Fruit fly (Drosophila melanogaster) whole organism, embryonic: ENCODE results near the gene CG13482.
A peak's percentile ranks its signal among the peaks of the same experiment; 100 is the strongest.

Source experiments
- Bgb ChIP-seq: fragments of 200-800 bp; sonication (Bioruptor generic); IDR thresholded peaks from 2 replicates; pipeline ENCODE4 v1.3.6; 2022; ENCODE audit warnings: missing biosample characterization, missing genetic modification characterization; ENCODE audit not compliant: partially characterized antibody
- CG1024 ChIP-seq: fragments of 200-800 bp; sonication (Bioruptor generic); IDR thresholded peaks from 2 replicates; pipeline ENCODE4 v1.3.6; 2022; ENCODE audit warnings: missing biosample characterization, missing genetic modification characterization
- CG10274 ChIP-seq: fragments of 200-800 bp; sonication (Bioruptor generic); optimal IDR thresholded peaks from 3 replicates; lab custom pipeline; 2017; ENCODE audit warnings: missing biosample characterization, mild to moderate bottlenecking, missing genetic modification characterization
- CG10321 ChIP-seq: fragments of 200-800 bp; sonication (Bioruptor generic); IDR thresholded peaks from 2 replicates; pipeline ENCODE4 v1.3.6; 2022; ENCODE audit warnings: missing biosample characterization, missing genetic modification characterization
- CG10366 ChIP-seq: fragments of 200-800 bp; sonication (Bioruptor generic); IDR thresholded peaks from 2 replicates; pipeline ENCODE4 v1.3.6; 2022; ENCODE audit warnings: missing biosample characterization, missing genetic modification characterization
- CG10565 ChIP-seq: fragments of 200-800 bp; sonication (Bioruptor generic); optimal IDR thresholded peaks from 3 replicates; lab custom pipeline; 2016; ENCODE audit warnings: missing biosample characterization, mild to moderate bottlenecking, missing genetic modification characterization
- CG11723 ChIP-seq: fragments of 200-800 bp; sonication (Bioruptor generic); optimal IDR thresholded peaks from 2 replicates; lab custom pipeline; 2017; ENCODE audit warnings: missing biosample characterization, mild to moderate bottlenecking, missing genetic modification characterization
- CG12769 ChIP-seq: fragments of 200-800 bp; sonication (Bioruptor generic); optimal IDR thresholded peaks from 2 replicates; lab custom pipeline; 2019; ENCODE audit warnings: missing biosample characterization, mild to moderate bottlenecking, missing genetic modification characterization, moderate library complexity
- CG12942 ChIP-seq: fragments of 200-800 bp; sonication (Bioruptor generic); optimal IDR thresholded peaks from 3 replicates; lab custom pipeline; 2016; ENCODE audit warnings: missing biosample characterization, missing genetic modification characterization
- CG13894 ChIP-seq: fragments of 200-800 bp; sonication (Bioruptor generic); optimal IDR thresholded peaks from 3 replicates; lab custom pipeline; 2018; ENCODE audit warnings: missing biosample characterization, mild to moderate bottlenecking, missing genetic modification characterization, moderate library complexity
- CG15514 ChIP-seq: fragments of 200-800 bp; sonication (Bioruptor generic); optimal IDR thresholded peaks from 3 replicates; lab custom pipeline; 2017; ENCODE audit warnings: missing biosample characterization, missing genetic modification characterization, mild to moderate bottlenecking, moderate library complexity, missing genetic modification reagents
- CG15601 ChIP-seq: fragments of 200-800 bp; sonication (Bioruptor generic); optimal IDR thresholded peaks from 3 replicates; lab custom pipeline; 2019; ENCODE audit warnings: missing biosample characterization, mild to moderate bottlenecking, missing genetic modification characterization, moderate library complexity
- CG16813 ChIP-seq: fragments of 200-800 bp; sonication (Bioruptor generic); IDR thresholded peaks from 3 replicates; pipeline ENCODE4 v1.3.6; 2022; ENCODE audit warnings: missing biosample characterization, missing genetic modification characterization; ENCODE audit not compliant: partially characterized antibody
- CG17361 ChIP-seq: fragments of 200-800 bp; sonication (Bioruptor generic); IDR thresholded peaks from 3 replicates; pipeline ENCODE4 v1.3.6; 2022; ENCODE audit warnings: missing biosample characterization, missing genetic modification characterization
- CG17912 ChIP-seq: fragments of 200-800 bp; sonication (Bioruptor generic); optimal IDR thresholded peaks from 2 replicates; lab custom pipeline; 2018; ENCODE audit warnings: missing biosample characterization, mild to moderate bottlenecking, missing genetic modification characterization
- CG18619 ChIP-seq: fragments of 200-800 bp; sonication (Bioruptor generic); optimal IDR thresholded peaks from 3 replicates; lab custom pipeline; 2017; ENCODE audit warnings: missing biosample characterization, mild to moderate bottlenecking, missing genetic modification characterization
- CG2116 ChIP-seq: fragments of 200-800 bp; sonication (Bioruptor generic); optimal IDR thresholded peaks from 3 replicates; lab custom pipeline; 2018; ENCODE audit warnings: missing biosample characterization, mild to moderate bottlenecking, missing genetic modification characterization
- CG2120 ChIP-seq: fragments of 200-800 bp; sonication (Bioruptor generic); optimal IDR thresholded peaks from 3 replicates; lab custom pipeline; 2016; ENCODE audit warnings: missing biosample characterization, missing genetic modification characterization
- CG31388 ChIP-seq: fragments of 200-800 bp; sonication (Bioruptor generic); optimal IDR thresholded peaks from 2 replicates; lab custom pipeline; 2016; ENCODE audit warnings: missing biosample characterization, missing genetic modification characterization
- CG31441 ChIP-seq: fragments of 200-800 bp; sonication (Bioruptor generic); IDR thresholded peaks from 2 replicates; pipeline ENCODE4 v1.3.6; 2022; ENCODE audit warnings: missing biosample characterization, missing genetic modification characterization
- CG32532 ChIP-seq: fragments of 200-800 bp; sonication (Bioruptor generic); IDR thresholded peaks from 2 replicates; pipeline ENCODE4 v1.3.6; 2022; ENCODE audit warnings: missing biosample characterization, missing genetic modification characterization
- CG32767 ChIP-seq: fragments of 200-800 bp; sonication (Bioruptor generic); IDR thresholded peaks from 2 replicates; pipeline ENCODE4 v1.3.6; 2022; ENCODE audit warnings: missing biosample characterization, missing genetic modification characterization
- CG4854 ChIP-seq: fragments of 200-800 bp; sonication (Bioruptor generic); optimal IDR thresholded peaks from 2 replicates; lab custom pipeline; 2016; ENCODE audit warnings: missing biosample characterization, missing genetic modification characterization, inconsistent platforms
- CG6654 ChIP-seq: fragments of 200-800 bp; sonication (Bioruptor generic); optimal IDR thresholded peaks from 2 replicates; lab custom pipeline; 2017; ENCODE audit warnings: missing biosample characterization, mild to moderate bottlenecking, missing genetic modification characterization
- CG9609 ChIP-seq: fragments of 200-800 bp; sonication (Bioruptor generic); optimal IDR thresholded peaks from 3 replicates; lab custom pipeline; 2016; ENCODE audit warnings: missing biosample characterization, missing genetic modification characterization
- Chrac-16 ChIP-seq: fragments of 200-800 bp; sonication (Bioruptor generic); optimal IDR thresholded peaks from 3 replicates; lab custom pipeline; 2016; ENCODE audit warnings: missing biosample characterization, missing genetic modification characterization
- Dp ChIP-seq: fragments of 200-800 bp; sonication (Bioruptor generic); optimal IDR thresholded peaks from 2 replicates; lab custom pipeline; 2018; ENCODE audit warnings: missing biosample characterization, mild to moderate bottlenecking, missing genetic modification characterization, moderate library complexity
- Eip74EF ChIP-seq, 2 experiments: fragments of 200-800 bp in 1 of 2; fragments of >200 bp in 1 of 2; sonication (Bioruptor generic) in 1 of 2; optimal IDR thresholded peaks; 2 replicates each; lab custom pipeline; 2017 to 2019; ENCODE audit warnings: missing biosample characterization in 2 of 2, missing genetic modification characterization in 2 of 2, mild to moderate bottlenecking in 1 of 2, moderate library complexity in 1 of 2
- Hmr ChIP-seq: fragments of 200-800 bp; sonication (Bioruptor generic); optimal IDR thresholded peaks from 3 replicates; lab custom pipeline; 2017; ENCODE audit warnings: mild to moderate bottlenecking, missing biosample characterization, missing genetic modification reagents, missing genetic modification characterization
- Hr3 ChIP-seq: fragments of 200-800 bp; sonication (Bioruptor generic); optimal IDR thresholded peaks from 3 replicates; lab custom pipeline; 2016; ENCODE audit warnings: missing biosample characterization, missing genetic modification characterization
- Med ChIP-seq: fragments of 200-800 bp; sonication (Bioruptor generic); peaks from one replicate; lab custom pipeline; 2016; ENCODE audit warnings: missing biosample characterization, missing genetic modification characterization, mild to moderate bottlenecking, inconsistent platforms, moderate library complexity
- Myb ChIP-seq: fragments of 200-800 bp; sonication (Bioruptor generic); optimal IDR thresholded peaks from 2 replicates; lab custom pipeline; 2016; ENCODE audit warnings: missing biosample characterization, missing genetic modification characterization
- ash1 ChIP-seq: fragments of 200-800 bp; sonication (Bioruptor generic); optimal IDR thresholded peaks from 2 replicates; lab custom pipeline; 2018; ENCODE audit warnings: missing biosample characterization, mild to moderate bottlenecking, missing genetic modification characterization
- bowl ChIP-seq: fragments of 200-800 bp; sonication (Bioruptor generic); IDR thresholded peaks from 2 replicates; pipeline ENCODE4 v1.3.6; 2022; ENCODE audit warnings: missing biosample characterization, missing genetic modification characterization
- danr ChIP-seq: fragments of 200-800 bp; sonication (Bioruptor generic); IDR thresholded peaks from 2 replicates; pipeline ENCODE4 v1.3.6; 2022; ENCODE audit warnings: missing biosample characterization, missing genetic modification characterization
- dmrt11E ChIP-seq: fragments of 200-800 bp; sonication (Bioruptor generic); optimal IDR thresholded peaks from 3 replicates; lab custom pipeline; 2018; ENCODE audit warnings: missing biosample characterization, mild to moderate bottlenecking, missing genetic modification characterization, moderate library complexity
- dmrt99B ChIP-seq: fragments of 200-800 bp; sonication (Bioruptor generic); optimal IDR thresholded peaks from 2 replicates; lab custom pipeline; 2018; ENCODE audit warnings: missing biosample characterization, mild to moderate bottlenecking, missing genetic modification characterization, moderate library complexity
- dysf ChIP-seq: fragments of 200-800 bp; sonication (Bioruptor generic); IDR thresholded peaks from 3 replicates; pipeline ENCODE4 v1.3.6; 2022; ENCODE audit warnings: missing biosample characterization, missing genetic modification characterization
- fd96Cb ChIP-seq: fragments of 200-800 bp; sonication (Bioruptor generic); optimal IDR thresholded peaks from 2 replicates; lab custom pipeline; 2018; ENCODE audit warnings: missing biosample characterization, mild to moderate bottlenecking, missing genetic modification characterization, moderate library complexity
- gt ChIP-seq: fragments of 200-800 bp; sonication (Bioruptor generic); IDR thresholded peaks from 2 replicates; pipeline ENCODE4 v1.3.6; 2022; ENCODE audit warnings: missing biosample characterization, missing genetic modification characterization
- hbn ChIP-seq: fragments of 200-800 bp; sonication (Bioruptor generic); IDR thresholded peaks from 2 replicates; pipeline ENCODE4 v1.3.6; 2022; ENCODE audit warnings: missing biosample characterization, missing genetic modification characterization; ENCODE audit not compliant: partially characterized antibody
- ind ChIP-seq: fragments of 200-800 bp; sonication (Bioruptor generic); optimal IDR thresholded peaks from 3 replicates; lab custom pipeline; 2016; ENCODE audit warnings: missing biosample characterization, missing genetic modification characterization
- org-1 ChIP-seq: fragments of 200-800 bp; sonication (Bioruptor generic); optimal IDR thresholded peaks from 2 replicates; lab custom pipeline; 2017; ENCODE audit warnings: missing biosample characterization, missing genetic modification characterization
- p53 ChIP-seq: fragments of 200-800 bp; sonication (Bioruptor generic); optimal IDR thresholded peaks from 2 replicates; lab custom pipeline; 2016; ENCODE audit warnings: missing biosample characterization, missing genetic modification characterization
- pan ChIP-seq, 4 experiments: fragments of >200 bp in 3 of 4; fragments of 200-800 bp in 1 of 4; sonication (Bioruptor generic) in 1 of 4; optimal IDR thresholded peaks in 3 of 4; IDR thresholded peaks in 1 of 4; 2 replicates each; pipeline versions ENCODE4 v1.3.6 to Lab custom; 2017 to 2022; ENCODE audit warnings: missing biosample characterization in 2 of 4, missing genetic modification characterization in 2 of 4, mixed read lengths in 1 of 4
- pnt ChIP-seq: fragments of 200-800 bp; sonication (Bioruptor generic); optimal IDR thresholded peaks from 3 replicates; lab custom pipeline; 2016; ENCODE audit warnings: missing biosample characterization, missing genetic modification characterization
- psq ChIP-seq: fragments of 200-800 bp; sonication (Bioruptor generic); optimal IDR thresholded peaks from 2 replicates; lab custom pipeline; 2017; ENCODE audit warnings: missing biosample characterization, missing genetic modification characterization
- repo ChIP-seq: fragments of 200-800 bp; sonication (Bioruptor generic); optimal IDR thresholded peaks from 2 replicates; lab custom pipeline; 2016; ENCODE audit warnings: missing biosample characterization, missing genetic modification characterization
- stwl ChIP-seq: fragments of 200-800 bp; sonication (Bioruptor generic); optimal IDR thresholded peaks from 3 replicates; lab custom pipeline; 2018; ENCODE audit warnings: missing biosample characterization, mild to moderate bottlenecking, missing genetic modification characterization, moderate library complexity
- trem ChIP-seq: fragments of 200-800 bp; optimal IDR thresholded peaks from 3 replicates; lab custom pipeline; 2019; ENCODE audit warnings: missing biosample characterization, mild to moderate bottlenecking, missing genetic modification characterization, moderate library complexity

CG13482 gene

DNA sequence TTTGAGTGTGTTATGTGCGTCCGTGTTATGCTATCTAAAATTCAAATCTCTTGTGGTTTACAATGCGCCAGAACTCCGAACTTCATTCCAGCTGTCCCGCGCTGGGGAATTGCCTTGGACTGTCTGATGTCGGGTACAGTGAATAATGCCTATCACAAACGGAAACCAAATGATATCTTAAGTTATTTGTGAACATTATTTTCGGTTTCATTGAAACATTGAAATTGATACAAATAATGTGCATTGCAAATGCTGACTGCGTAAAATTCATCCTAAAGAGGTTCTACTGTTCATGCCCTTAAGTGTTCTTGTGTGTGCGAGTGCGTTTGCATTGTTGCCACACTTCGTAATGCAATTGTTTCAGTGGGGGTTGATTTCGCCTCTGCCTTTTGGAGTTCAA, 25.3 kb upstream of the CG13482 start (continued):
- TF ChIP-seq CG6654 (GFP tag; lab: Kevin White, UChicago) (peak; percentile 76), CG15601 (tag; lab: Kevin White, UChicago) (peak; percentile 96), dmrt99B (tag; lab: Kevin White, UChicago) (peak; percentile 90), dmrt11E (tag; lab: Kevin White, UChicago) (peak; percentile 99), CG10366 (GFP tag; lab: Robert Waterston, UW) (peak; percentile 94), CG31441 (GFP tag; lab: Robert Waterston, UW) (peak; percentile 95), CG10274 (GFP tag; lab: Kevin White, UChicago) (peak; percentile 62), Med (peak; percentile 99), CG17912 (GFP tag; lab: Kevin White, UChicago) (peak; percentile 34), bowl (peak; percentile 83), ash1 (GFP tag; lab: Kevin White, UChicago) (peak; percentile 50), fd96Cb (tag; lab: Kevin White, UChicago) (peak; percentile 97), gt (peak; percentile 94), CG10321 (GFP tag; lab: Robert Waterston, UW) (peak; percentile 48; the same call in 1 of the 2 replicates), CG31388 (peak; percentile 92), Bgb (GFP tag; lab: Robert Waterston, UW) (no peak), CG4854 (peak; percentile 82), Hr3 (GFP tag; lab: Kevin White, UChicago) (peak; percentile 90), CG1024 (peak; percentile 93), psq (GFP tag; lab: Kevin White, UChicago) (peak; percentile 73), CG10565 (peak; percentile 83), CG17361 (peak; percentile 94), Chrac-16 (GFP tag; lab: Kevin White, UChicago) (peak; percentile 97), CG12942 (peak; percentile 91), CG18619 (GFP tag; lab: Kevin White, UChicago) (peak; percentile 85), CG9609 (GFP tag; lab: Kevin White, UChicago) (peak; percentile 93), hbn (GFP tag; lab: Robert Waterston, UW) (no peak), CG11723 (GFP tag; lab: Kevin White, UChicago) (peak; percentile 89), dysf (GFP tag; lab: Robert Waterston, UW) (peak; percentile 91), org-1 (GFP tag; lab: Kevin White, UChicago) (peak; percentile 93), Hmr (GFP tag; lab: Kevin White, UChicago) (peak; percentile 68), CG32767 (GFP tag; lab: Robert Waterston, UW) (peak; percentile 90), CG2120 (GFP tag; lab: Kevin White, UChicago) (peak; percentile 54), Dp (no peak), p53 (GFP tag; lab: Kevin White, UChicago) (peak; percentile 92), danr (GFP tag; lab: Robert Waterston, UW) (peak; percentile 85), CG32532 (peak; percentile 82; the same call in 1 of the 2 replicates), CG16813 (GFP tag; lab: Robert Waterston, UW) (no peak), pnt (GFP tag; lab: Kevin White, UChicago) (peak; percentile 97), pan (optimal IDR thresholded peaks at IDR 0.05; lab: Kevin White, UChicago) (no peak), pan (GFP tag; optimal IDR thresholded peaks at IDR 0.05 in 1 of 2, IDR thresholded peaks at IDR 0.05 in 1 of 2) (peak in 1 of 2 experiments; percentile 95), CG2116 (GFP tag; lab: Kevin White, UChicago) (peak; percentile 72), stwl (peak; percentile 81), CG13894 (tag; lab: Kevin White, UChicago) (no peak), CG12769 (tag; lab: Kevin White, UChicago) (peak; percentile 92), ind (GFP tag; lab: Kevin White, UChicago) (peak; percentile 92), trem (tag; lab: Kevin White, UChicago) (peak; percentile 96), Myb (GFP tag; lab: Kevin White, UChicago) (peak; percentile 75), Eip74EF (GFP tag; optimal IDR thresholded peaks at IDR 0.05; lab: Kevin White, UChicago) (peak in 1 of 2 experiments; percentile 75), repo (GFP tag; lab: Kevin White, UChicago) (peak; percentile 94), CG15514 (GFP tag; lab: Kevin White, UChicago) (peak; percentile 50)
